Worm (Caenorhabditis elegans) whole organism, L2 larva: ENCODE measurements around the gene T05C12.1.

Experiments used
- dmd-4 ChIP-seq: sonication (generic microtip); optimal IDR thresholded peaks from 2 replicates; lab custom pipeline; 2017; ENCODE audit warnings: missing biosample characterization, missing genetic modification characterization
- lin-13 ChIP-seq: fragments of 150-350 bp; optimal IDR thresholded peaks from 2 replicates; lab custom pipeline; 2014; ENCODE audit warnings: missing biosample characterization, missing genetic modification reagents, missing genetic modification characterization
- nhr-12 ChIP-seq: fragments of 150-350 bp; optimal IDR thresholded peaks from 2 replicates; lab custom pipeline; 2014; ENCODE audit warnings: missing biosample characterization, missing genetic modification characterization
- nhr-237 ChIP-seq: fragments of 150-350 bp; optimal IDR thresholded peaks from 2 replicates; lab custom pipeline; 2014; ENCODE audit warnings: missing biosample characterization, missing genetic modification characterization
- nhr-6 ChIP-seq: fragments of 150-350 bp; optimal IDR thresholded peaks from 2 replicates; lab custom pipeline; 2014; ENCODE audit warnings: missing biosample characterization, missing genetic modification characterization
- unc-62 ChIP-seq: fragments of 150-350 bp; optimal IDR thresholded peaks from 2 replicates; lab custom pipeline; 2014; ENCODE audit warnings: missing biosample characterization, missing genetic modification reagents, missing genetic modification characterization
- ztf-4 ChIP-seq: fragments of 150-350 bp; optimal IDR thresholded peaks from 2 replicates; lab custom pipeline; 2014; ENCODE audit warnings: missing biosample characterization, missing genetic modification characterization

DNA sequence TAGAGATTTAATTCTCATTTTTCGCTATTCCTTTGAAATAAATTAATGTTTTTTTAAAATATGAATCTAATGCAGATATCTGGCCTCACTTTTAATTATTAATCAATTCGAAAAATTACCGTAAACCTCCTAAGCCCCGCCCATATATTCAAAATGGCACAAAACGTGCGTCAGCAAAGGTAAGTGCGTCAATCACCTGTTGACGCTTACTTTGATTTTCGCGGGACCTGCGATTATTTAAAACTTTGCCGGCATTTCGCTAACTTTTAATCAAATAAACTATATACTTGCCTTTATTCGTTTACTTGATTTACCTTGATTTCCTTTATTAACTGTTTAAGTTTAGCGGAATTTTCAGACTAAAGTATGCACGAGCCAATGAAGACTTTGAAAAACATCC is 15.5 kb upstream of the T05C12.1 start, which contains the start of gene pch-2:
- TF ChIP-seq ztf-4 (tag; lab: Kevin White, UChicago), result no peak
- TF ChIP-seq nhr-6 (tag; lab: Kevin White, UChicago), result no peak
- TF ChIP-seq dmd-4 (tag; lab: Kevin White, UChicago), result no peak
- no peak for TF ChIP-seq unc-62
- TF ChIP-seq nhr-237 (tag; lab: Kevin White, UChicago), result no peak
- TF ChIP-seq lin-13, result no peak
- TF ChIP-seq nhr-12 (tag; lab: Kevin White, UChicago), result no peak
